Worm (Caenorhabditis elegans) whole organism, late embryonic: ENCODE data around the gene F22B5.5.

Experiments
- F13H6.1 ChIP-seq: sonication (generic microtip); optimal IDR thresholded peaks from 2 replicates; lab custom pipeline; 2016; ENCODE audit warnings: missing genetic modification characterization, missing compliant biosample characterization
- K02D7.2 ChIP-seq: sonication (generic microtip); optimal IDR thresholded peaks from 2 replicates; lab custom pipeline; 2017; ENCODE audit warnings: mild to moderate bottlenecking, missing genetic modification characterization, missing compliant biosample characterization
- ahr-1 ChIP-seq: sonication (generic microtip); optimal IDR thresholded peaks from 2 replicates; lab custom pipeline; 2016; ENCODE audit warnings: missing genetic modification characterization, missing compliant biosample characterization
- ceh-18 ChIP-seq: sonication (generic microtip); optimal IDR thresholded peaks from 2 replicates; lab custom pipeline; 2016; ENCODE audit warnings: missing genetic modification characterization, missing compliant biosample characterization
- ceh-2 ChIP-seq: sonication (generic microtip); optimal IDR thresholded peaks from 2 replicates; lab custom pipeline; 2016; ENCODE audit warnings: missing genotype, missing genetic modification characterization, missing compliant biosample characterization
- ceh-24 ChIP-seq: sonication (generic microtip); optimal IDR thresholded peaks from 2 replicates; lab custom pipeline; 2016; ENCODE audit warnings: mild to moderate bottlenecking, missing genetic modification characterization, missing compliant biosample characterization
- ceh-30 ChIP-seq: fragments of 150-350 bp; optimal IDR thresholded peaks from 2 replicates; lab custom pipeline; 2014; ENCODE audit warnings: missing biosample characterization, missing genetic modification characterization
- ceh-31 ChIP-seq: sonication (generic microtip); optimal IDR thresholded peaks from 2 replicates; lab custom pipeline; 2016; ENCODE audit warnings: missing genetic modification characterization, missing compliant biosample characterization
- ceh-34 ChIP-seq: sonication (generic microtip); optimal IDR thresholded peaks from 2 replicates; lab custom pipeline; 2016; ENCODE audit warnings: mild to moderate bottlenecking, missing genetic modification characterization, missing compliant biosample characterization
- ceh-45 ChIP-seq: fragments of 200-800 bp; sonication (Bioruptor generic); IDR thresholded peaks from 2 replicates; pipeline ENCODE4 v1.3.6; 2022; ENCODE audit warnings: missing genetic modification reagents, missing genetic modification characterization, missing compliant biosample characterization
- ceh-9 ChIP-seq: sonication (generic microtip); optimal IDR thresholded peaks from 2 replicates; lab custom pipeline; 2016; ENCODE audit warnings: mild to moderate bottlenecking, missing genetic modification characterization, inconsistent platforms, missing compliant biosample characterization
- elt-2 ChIP-seq: sonication (generic microtip); optimal IDR thresholded peaks from 2 replicates; lab custom pipeline; 2016; ENCODE audit warnings: missing genetic modification reagents, missing genetic modification characterization, missing compliant biosample characterization
- elt-4 ChIP-seq: sonication (generic microtip); optimal IDR thresholded peaks from 2 replicates; lab custom pipeline; 2016; ENCODE audit warnings: missing genetic modification characterization, missing compliant biosample characterization
- eyg-1 ChIP-seq: sonication (generic microtip); optimal IDR thresholded peaks from 2 replicates; lab custom pipeline; 2016; ENCODE audit warnings: missing genotype, missing genetic modification characterization, missing compliant biosample characterization
- fkh-6 ChIP-seq: sonication (generic microtip); optimal IDR thresholded peaks from 2 replicates; lab custom pipeline; 2016; ENCODE audit warnings: missing genetic modification characterization, missing compliant biosample characterization
- hlh-13 ChIP-seq: fragments of 200-800 bp; sonication (Bioruptor generic); optimal IDR thresholded peaks from 2 replicates; lab custom pipeline; 2018; ENCODE audit warnings: mild to moderate bottlenecking, missing genetic modification characterization, missing compliant biosample characterization
- hlh-15 ChIP-seq: sonication (generic microtip); optimal IDR thresholded peaks from 2 replicates; lab custom pipeline; 2016; ENCODE audit warnings: missing genetic modification characterization, missing compliant biosample characterization
- hlh-30 ChIP-seq: sonication (generic microtip); optimal IDR thresholded peaks from 2 replicates; lab custom pipeline; 2017; ENCODE audit warnings: antibody characterized with exemption, missing genetic modification characterization, missing compliant biosample characterization; ENCODE audit not compliant: insufficient read depth
- lin-11 ChIP-seq: fragments of 200-800 bp; sonication (Bioruptor generic); optimal IDR thresholded peaks from 2 replicates; lab custom pipeline; 2018; ENCODE audit warnings: mild to moderate bottlenecking, missing genetic modification characterization, missing compliant biosample characterization
- madf-2 ChIP-seq: sonication (generic microtip); optimal IDR thresholded peaks from 2 replicates; lab custom pipeline; 2017; ENCODE audit warnings: missing genetic modification characterization, missing compliant biosample characterization
- nfya-1 ChIP-seq: sonication (generic microtip); optimal IDR thresholded peaks from 2 replicates; lab custom pipeline; 2017; ENCODE audit warnings: missing genetic modification characterization, mild to moderate bottlenecking, missing compliant biosample characterization, antibody characterized with exemption, moderate library complexity
- nhr-11 ChIP-seq: fragments of 150-350 bp; optimal IDR thresholded peaks from 2 replicates; lab custom pipeline; 2014; ENCODE audit warnings: missing biosample characterization, missing genetic modification characterization
- nhr-232 ChIP-seq: sonication (generic microtip); optimal IDR thresholded peaks from 2 replicates; lab custom pipeline; 2016; ENCODE audit warnings: missing genetic modification characterization, missing compliant biosample characterization
- npax-4 ChIP-seq: sonication (generic microtip); optimal IDR thresholded peaks from 2 replicates; lab custom pipeline; 2016; ENCODE audit warnings: missing genetic modification characterization, missing compliant biosample characterization
- odd-2 ChIP-seq: sonication (generic microtip); optimal IDR thresholded peaks from 2 replicates; lab custom pipeline; 2017; ENCODE audit warnings: antibody characterized with exemption, mild to moderate bottlenecking, missing genetic modification characterization, missing compliant biosample characterization
- pros-1 ChIP-seq: fragments of 150-350 bp; optimal IDR thresholded peaks from 2 replicates; lab custom pipeline; 2014; ENCODE audit warnings: missing biosample characterization, missing genetic modification reagents, missing genetic modification characterization
- sox-4 ChIP-seq: sonication (generic microtip); optimal IDR thresholded peaks from 2 replicates; lab custom pipeline; 2017; ENCODE audit warnings: mild to moderate bottlenecking, missing genetic modification characterization, inconsistent platforms, missing compliant biosample characterization
- syd-9 ChIP-seq: sonication (generic microtip); optimal IDR thresholded peaks from 2 replicates; lab custom pipeline; 2016; ENCODE audit warnings: mild to moderate bottlenecking, missing genetic modification characterization, moderate library complexity, missing compliant biosample characterization
- tbx-7 ChIP-seq: sonication (generic microtip); optimal IDR thresholded peaks from 2 replicates; lab custom pipeline; 2016; ENCODE audit warnings: missing genotype, missing genetic modification characterization, missing compliant biosample characterization
- unc-42 ChIP-seq: sonication (generic microtip); optimal IDR thresholded peaks from 2 replicates; lab custom pipeline; 2016; ENCODE audit warnings: missing genotype, missing genetic modification characterization, missing compliant biosample characterization
- unc-55 ChIP-seq: sonication (generic microtip); optimal IDR thresholded peaks from 2 replicates; lab custom pipeline; 2017; ENCODE audit warnings: missing biosample characterization, missing genetic modification reagents, missing genetic modification characterization
- unc-86 ChIP-seq: sonication (generic microtip); optimal IDR thresholded peaks from 2 replicates; lab custom pipeline; 2016; ENCODE audit warnings: missing genetic modification characterization, missing compliant biosample characterization
- zip-5 ChIP-seq: sonication (generic microtip); optimal IDR thresholded peaks from 2 replicates; lab custom pipeline; 2016; ENCODE audit warnings: missing genetic modification characterization, missing compliant biosample characterization
- ztf-16 ChIP-seq: sonication (generic microtip); optimal IDR thresholded peaks from 2 replicates; lab custom pipeline; 2017; ENCODE audit warnings: missing genetic modification characterization, missing compliant biosample characterization

The F22B5.5 gene

DNA sequence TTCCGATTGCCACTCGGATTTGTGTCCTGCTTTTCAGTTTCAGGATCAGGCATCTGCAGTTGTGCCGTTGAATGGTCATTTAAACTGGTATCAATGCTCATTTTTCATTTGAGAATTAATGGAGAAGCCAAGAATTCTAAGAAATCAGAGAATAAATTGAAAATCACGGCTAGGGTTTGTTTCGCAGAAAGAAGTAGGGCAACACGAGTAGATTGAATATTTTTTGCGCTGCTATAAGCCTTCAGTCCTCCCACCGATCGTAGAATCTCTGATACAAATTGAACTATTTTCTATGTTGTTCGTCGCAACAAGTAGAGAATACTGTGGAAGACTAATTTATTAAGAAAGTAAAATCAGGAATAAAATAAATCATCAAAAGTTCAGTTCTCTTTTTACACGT lies 17.4 kb downstream of the F22B5.5 start, which contains the start of gene acp-3:
Gene acp-3, minus strand, starts transcription at position 101 of the 400 bp plus-strand sequence.
- TF ChIP-seq K02D7.2 (no peak), elt-4 (tag; lab: Kevin White, UChicago) (no peak), nhr-232 (tag; lab: Kevin White, UChicago) (no peak), unc-42 (tag; lab: Kevin White, UChicago) (no peak), npax-4 (tag; lab: Kevin White, UChicago) (no peak), ahr-1 (tag; lab: Kevin White, UChicago) (no peak), unc-86 (tag; lab: Kevin White, UChicago) (no peak), hlh-30 (tag; lab: Kevin White, UChicago) (no peak), hlh-15 (tag; lab: Kevin White, UChicago) (no peak), ceh-45 (GFP tag; lab: Robert Waterston, UW) (no peak), odd-2 (tag; lab: Kevin White, UChicago) (no peak), pros-1 (tag; lab: Kevin White, UChicago) (no peak)

DNA sequence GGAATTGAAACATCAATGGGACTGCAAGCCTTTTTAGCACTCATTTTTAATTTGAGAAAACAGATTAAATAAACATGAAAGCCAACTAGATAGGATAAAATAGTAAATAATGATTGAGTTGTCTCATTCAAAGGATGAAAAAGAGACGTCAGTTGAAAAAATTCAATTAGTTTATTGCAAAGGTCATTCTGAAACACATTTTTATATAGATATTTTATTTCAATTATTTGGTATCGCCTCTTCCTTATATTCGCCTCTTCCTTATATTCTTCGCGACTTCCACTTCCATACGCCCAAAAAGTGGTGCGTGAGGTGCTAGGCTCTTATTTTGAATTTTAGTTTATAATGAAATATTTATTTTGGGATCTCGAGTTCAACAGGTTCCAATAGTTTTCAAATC lies 19.4 kb downstream of the F22B5.5 start, which contains the start of gene acp-4:
Gene acp-4, minus strand, starts transcription at position 101 of the 400 bp plus-strand sequence.
- TF ChIP-seq syd-9 (tag; lab: Kevin White, UChicago) = no peak
- TF ChIP-seq tbx-7 (tag; lab: Kevin White, UChicago) = no peak
- no peak for TF ChIP-seq lin-11 (tag; lab: Kevin White, UChicago)
- TF ChIP-seq ceh-30 (tag; lab: Kevin White, UChicago) = no peak
- no peak for TF ChIP-seq ceh-34 (tag; lab: Kevin White, UChicago)
- TF ChIP-seq zip-5 (tag; lab: Kevin White, UChicago) = no peak
- no peak for TF ChIP-seq nfya-1 (tag; lab: Kevin White, UChicago)
- TF ChIP-seq ceh-18 (tag; lab: Kevin White, UChicago) = no peak
- TF ChIP-seq fkh-6 (tag; lab: Kevin White, UChicago) = no peak
- no peak for TF ChIP-seq madf-2 (tag; lab: Kevin White, UChicago)
- TF ChIP-seq ceh-45 (GFP tag; lab: Robert Waterston, UW) = no peak
- TF ChIP-seq sox-4 = no peak
- no peak for TF ChIP-seq ceh-31

DNA sequence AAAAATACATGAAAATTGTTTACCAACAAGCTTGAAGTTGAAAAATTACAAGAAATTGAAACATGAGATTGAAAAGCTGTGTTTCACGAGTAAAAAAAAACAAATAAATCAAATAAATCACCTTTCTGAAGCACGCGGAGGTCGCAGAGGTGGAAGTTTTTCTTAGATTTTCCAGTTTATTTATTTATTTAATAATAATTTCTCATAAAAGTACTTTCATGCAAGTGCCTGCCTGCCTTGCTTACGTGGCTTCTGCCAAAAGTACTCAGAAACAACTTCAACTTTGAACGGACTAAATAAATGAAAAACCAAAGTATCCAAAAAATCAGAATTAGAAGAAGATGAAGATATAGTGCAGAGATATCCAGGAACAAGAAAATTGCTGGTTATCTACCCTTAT lies 22.5 kb downstream of the F22B5.5 start, which contains the start of gene acp-2:
Gene acp-2, minus strand, starts transcription at position 101 of the 400 bp plus-strand sequence.
- no peak for TF ChIP-seq hlh-13 (GFP tag; lab: Kevin White, UChicago)
- no peak for TF ChIP-seq eyg-1 (tag; lab: Kevin White, UChicago)
- no peak for TF ChIP-seq ceh-31
- TF ChIP-seq ceh-9 = no peak
- no peak for TF ChIP-seq ceh-18 (tag; lab: Kevin White, UChicago)
- TF ChIP-seq elt-2 (tag; lab: Kevin White, UChicago) = no peak
- TF ChIP-seq npax-4 (tag; lab: Kevin White, UChicago) = no peak
- no peak for TF ChIP-seq madf-2 (tag; lab: Kevin White, UChicago)
- TF ChIP-seq tbx-7 (tag; lab: Kevin White, UChicago) = no peak
- TF ChIP-seq ceh-2 (tag; lab: Kevin White, UChicago) = no peak
- no peak for TF ChIP-seq ceh-24 (tag; lab: Kevin White, UChicago)
- no peak for TF ChIP-seq nhr-11 (tag; lab: Kevin White, UChicago)
- no peak for TF ChIP-seq syd-9 (tag; lab: Kevin White, UChicago)
- TF ChIP-seq F13H6.1 (tag; lab: Kevin White, UChicago) = no peak
- no peak for TF ChIP-seq ztf-16
- TF ChIP-seq unc-55 (GFP tag; lab: Kevin White, UChicago) = no peak
- no peak for TF ChIP-seq ceh-34 (tag; lab: Kevin White, UChicago)
- TF ChIP-seq fkh-6 (tag; lab: Kevin White, UChicago) = no peak
